Fruit fly (Drosophila melanogaster): ENCODE results near the gene CG33177.
A peak's percentile ranks its signal among the peaks of the same experiment; 100 is the strongest.

The CG33177 gene

DNA sequence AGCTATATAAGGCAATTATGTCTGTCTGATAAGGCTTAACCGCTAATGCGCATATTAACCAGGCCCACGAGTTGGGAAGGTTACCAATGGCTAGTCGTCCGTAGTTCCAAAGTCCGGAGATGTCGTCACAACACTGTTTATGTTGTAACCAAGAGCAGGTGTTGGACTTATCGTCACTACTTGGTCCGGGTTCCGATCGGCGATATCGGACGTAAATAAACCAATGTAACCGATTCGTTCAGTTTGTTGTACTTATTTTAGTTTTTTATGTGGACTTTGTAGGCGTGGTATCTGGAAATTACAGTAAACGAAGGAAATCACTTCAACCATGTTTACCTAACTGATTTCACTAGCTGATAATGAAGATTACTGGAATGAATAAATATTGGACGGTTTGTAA is 2.8 kb upstream of the CG33177 start (continued):
- TF ChIP-seq salm (tag; optimal IDR thresholded peaks at IDR 0.05) (peak; percentile 25), Ets97D (GFP tag; optimal IDR thresholded peaks at IDR 0.05) (no peak), jumu (GFP tag; optimal IDR thresholded peaks at IDR 0.05) (no peak), bsh (GFP tag; optimal IDR thresholded peaks at IDR 0.05) (peak in 1 of 2 experiments; percentile 32), pfk (GFP tag; optimal IDR thresholded peaks at IDR 0.05) (peak; percentile 18), seq (GFP tag; IDR thresholded peaks at IDR 0.05) (no peak), Gsc (GFP tag; IDR thresholded peaks at IDR 0.05) (no peak), CG4328 (GFP tag; optimal IDR thresholded peaks at IDR 0.05) (peak; percentile 34), stc (GFP tag; IDR thresholded peaks at IDR 0.05) (no peak), CG7745 (tag; optimal IDR thresholded peaks at IDR 0.05) (peak; percentile 55), bbx (GFP tag; IDR thresholded peaks at IDR 0.05; ENCODE audit: partially characterized antibody) (no peak), Sox102F (GFP tag; optimal IDR thresholded peaks at IDR 0.05) (no peak), zen (tag; optimal IDR thresholded peaks at IDR 0.05) (no peak), CG10565 (GFP tag; optimal IDR thresholded peaks at IDR 0.05) (no peak), CG34422 (GFP tag; IDR thresholded peaks at IDR 0.05) (no peak), CG8478 (optimal IDR thresholded peaks at IDR 0.05) (no peak), klu (GFP tag; IDR thresholded peaks at IDR 0.05) (no peak), jing (GFP tag; optimal IDR thresholded peaks at IDR 0.05) (no peak), CG30431 (GFP tag; optimal IDR thresholded peaks at IDR 0.05) (no peak), NfI (GFP tag; optimal IDR thresholded peaks at IDR 0.05) (no peak), CG12104 (GFP tag; optimal IDR thresholded peaks at IDR 0.05) (no peak), CG3407 (GFP tag; optimal IDR thresholded peaks at IDR 0.05) (peak; percentile 15), dmrt99B (tag; optimal IDR thresholded peaks at IDR 0.05) (peak; percentile 2), grau (tag; optimal IDR thresholded peaks at IDR 0.05) (no peak), Abd-B (GFP tag; optimal IDR thresholded peaks at IDR 0.05) (no peak), CTCF (GFP tag; optimal IDR thresholded peaks at IDR 0.05) (no peak), PHDP (tag; optimal IDR thresholded peaks at IDR 0.05) (no peak), Ptx1 (GFP tag; IDR thresholded peaks at IDR 0.05) (no peak), Adf1 (GFP tag; IDR thresholded peaks at IDR 0.05) (no peak), CG8924 (tag; optimal IDR thresholded peaks at IDR 0.05) (no peak), Lhr (GFP tag; optimal IDR thresholded peaks at IDR 0.05) (no peak), en (GFP tag; optimal IDR thresholded peaks at IDR 0.05) (no peak), ranshi (GFP tag; IDR thresholded peaks at IDR 0.05) (no peak), Dll (GFP tag; IDR thresholded peaks at IDR 0.05; ENCODE audit: partially characterized antibody) (no peak), chn (GFP tag; optimal IDR thresholded peaks at IDR 0.05) (no peak), ac (GFP tag; optimal IDR thresholded peaks at IDR 0.05) (no peak), Kr (GFP tag; optimal IDR thresholded peaks at IDR 0.05) (no peak), Fer3 (tag; optimal IDR thresholded peaks at IDR 0.05) (no peak), gce (GFP tag; IDR thresholded peaks at IDR 0.05) (peak; percentile 14; the same call in 1 of the 3 replicates), CoRest (tag; optimal IDR thresholded peaks at IDR 0.05) (no peak), gcm (GFP tag; optimal IDR thresholded peaks at IDR 0.05) (peak; percentile 8), knrl (GFP tag; IDR thresholded peaks at IDR 0.05; ENCODE audit: partially characterized antibody) (no peak), lab (GFP tag; optimal IDR thresholded peaks at IDR 0.05) (peak; percentile 29), CG17568 (GFP tag; optimal IDR thresholded peaks at IDR 0.05) (peak; percentile 9), lbe (GFP tag; optimal IDR thresholded peaks at IDR 0.05) (no peak), HLH4C (GFP tag; IDR thresholded peaks at IDR 0.05; ENCODE audit: partially characterized antibody) (no peak), CG10274 (GFP tag; optimal IDR thresholded peaks at IDR 0.05) (no peak), CG7928 (GFP tag; optimal IDR thresholded peaks at IDR 0.05) (no peak), fd3F (GFP tag; optimal IDR thresholded peaks at IDR 0.05) (no peak), CG10366 (GFP tag; IDR thresholded peaks at IDR 0.05) (no peak), HmgD (GFP tag; optimal IDR thresholded peaks at IDR 0.05) (no peak), Asciz (GFP tag; optimal IDR thresholded peaks at IDR 0.05) (peak; percentile 56)

Data from whole organism, embryonic.